Worm (Caenorhabditis elegans) whole organism, L4/young adult: ENCODE measurements around the gene xpd-1.

Experiments used
- W03F9.2 ChIP-seq: fragments of 150-350 bp; optimal IDR thresholded peaks from 2 replicates; lab custom pipeline; 2014; ENCODE audit warnings: missing biosample characterization, missing genetic modification characterization
- dao-5 ChIP-seq: sonication (generic microtip); optimal IDR thresholded peaks from 2 replicates; lab custom pipeline; 2016; ENCODE audit warnings: missing genotype, missing genetic modification characterization, moderate library complexity, missing compliant biosample characterization
- him-1 ChIP-seq: sonication (generic microtip); optimal IDR thresholded peaks from 2 replicates; lab custom pipeline; 2016; ENCODE audit warnings: missing genotype, missing genetic modification reagents, missing genetic modification characterization, missing compliant biosample characterization

The xpd-1 gene

ce11 chrIII:264790-265189, at the start of gene xpd-1:
TSS of gene xpd-1 (plus strand) at chrIII:265090.
- TF ChIP-seq him-1 (tag; lab: Kevin White, UChicago): no peak
- no peak for TF ChIP-seq W03F9.2 (tag; lab: Kevin White, UChicago)
- no peak for TF ChIP-seq dao-5 (tag; lab: Kevin White, UChicago)

- no peak for TF ChIP-seq W03F9.2 (tag; lab: Kevin White, UChicago)
- TF ChIP-seq dao-5 (tag; lab: Kevin White, UChicago): no peak
- TF ChIP-seq him-1 (tag; lab: Kevin White, UChicago): no peak
Measured at ce11 chrIII:220368-220767, 44.5 kb upstream of the xpd-1 start.

ce11 chrIII:222508-222907, 42.4 kb upstream of the xpd-1 start:
- no peak for TF ChIP-seq him-1 (tag; lab: Kevin White, UChicago)
- no peak for TF ChIP-seq dao-5 (tag; lab: Kevin White, UChicago)
- no peak for TF ChIP-seq W03F9.2 (tag; lab: Kevin White, UChicago)

ce11 chrIII:227033-227432, 37.9 kb upstream of the xpd-1 start:
- no peak for TF ChIP-seq W03F9.2 (tag; lab: Kevin White, UChicago)
- no peak for TF ChIP-seq him-1 (tag; lab: Kevin White, UChicago)
- no peak for TF ChIP-seq dao-5 (tag; lab: Kevin White, UChicago)

ce11 chrIII:230129-230528, 34.8 kb upstream of the xpd-1 start, which contains the start of gene hpo-38:
TSS of gene hpo-38 (plus strand) at chrIII:230429.
- TF ChIP-seq W03F9.2 (tag; lab: Kevin White, UChicago): no peak
- TF ChIP-seq dao-5 (tag; lab: Kevin White, UChicago): no peak
- TF ChIP-seq him-1 (tag; lab: Kevin White, UChicago): no peak

- TF ChIP-seq him-1 (tag; lab: Kevin White, UChicago): peak; percentile 5
- no peak for TF ChIP-seq dao-5 (tag; lab: Kevin White, UChicago)
- peak; percentile 20 for TF ChIP-seq W03F9.2 (tag; lab: Kevin White, UChicago)
Measured at ce11 chrIII:235115-235514, 29.8 kb upstream of the xpd-1 start.

ce11 chrIII:235544-235943, 29.3 kb upstream of the xpd-1 start, which contains the start of gene hpo-29:
TSS of gene hpo-29 (plus strand) at chrIII:235844.
- TF ChIP-seq W03F9.2 (tag; lab: Kevin White, UChicago) (no peak), him-1 (tag; lab: Kevin White, UChicago) (no peak), dao-5 (tag; lab: Kevin White, UChicago) (no peak)

ce11 chrIII:251410-251809, 13.5 kb upstream of the xpd-1 start:
- TF ChIP-seq dao-5 (tag; lab: Kevin White, UChicago) (no peak), W03F9.2 (tag; lab: Kevin White, UChicago) (no peak), him-1 (tag; lab: Kevin White, UChicago) (no peak)

- TF ChIP-seq him-1 (tag; lab: Kevin White, UChicago) (no peak), dao-5 (tag; lab: Kevin White, UChicago) (no peak), W03F9.2 (tag; lab: Kevin White, UChicago) (no peak)
Measured at ce11 chrIII:254235-254634, 10.7 kb upstream of the xpd-1 start, which contains the start of gene Y50D7A.3. TSS of gene Y50D7A.3 (plus strand) at chrIII:254535.

ce11 chrIII:282506-282905, 17.6 kb downstream of the xpd-1 start:
- TF ChIP-seq dao-5 (tag; lab: Kevin White, UChicago) (no peak), him-1 (tag; lab: Kevin White, UChicago) (no peak), W03F9.2 (tag; lab: Kevin White, UChicago) (no peak)

- TF ChIP-seq dao-5 (tag; lab: Kevin White, UChicago): no peak
- no peak for TF ChIP-seq him-1 (tag; lab: Kevin White, UChicago)
- no peak for TF ChIP-seq W03F9.2 (tag; lab: Kevin White, UChicago)
Measured at ce11 chrIII:283817-284216, 18.9 kb downstream of the xpd-1 start, which contains the start of gene taco-1. TSS of gene taco-1 (plus strand) at chrIII:284117.

- TF ChIP-seq W03F9.2 (tag; lab: Kevin White, UChicago): no peak
- no peak for TF ChIP-seq him-1 (tag; lab: Kevin White, UChicago)
- TF ChIP-seq dao-5 (tag; lab: Kevin White, UChicago): no peak
Measured at ce11 chrIII:292340-292739, 27.4 kb downstream of the xpd-1 start, which contains the start of gene Y50D7A.1. TSS of gene Y50D7A.1 (plus strand) at chrIII:292640.

ce11 chrIII:294527-294926, 29.6 kb downstream of the xpd-1 start, which contains the start of gene Y50D7A.13:
TSS of gene Y50D7A.13 (minus strand) at chrIII:294627.
- TF ChIP-seq him-1 (tag; lab: Kevin White, UChicago) (no peak), W03F9.2 (tag; lab: Kevin White, UChicago) (no peak), dao-5 (tag; lab: Kevin White, UChicago) (no peak)

- TF ChIP-seq W03F9.2 (tag; lab: Kevin White, UChicago) (no peak), him-1 (tag; lab: Kevin White, UChicago) (no peak), dao-5 (tag; lab: Kevin White, UChicago) (no peak)
Measured at ce11 chrIII:298456-298855, 33.6 kb downstream of the xpd-1 start, which contains the start of gene ads-1. TSS of gene ads-1 (minus strand) at chrIII:298556.
